Fruit fly (Drosophila melanogaster): ENCODE results near the gene JTBR.

Gene JTBR

dm6 chr3L:1794164-1794942 is 8.3 kb downstream of the JTBR start (continued):
- TF ChIP-seq CG7928 (GFP tag; optimal IDR thresholded peaks at IDR 0.05) (peak; percentile 73), esg (GFP tag; conservative IDR thresholded peaks at IDR 0.05) (no peak), CkIIα-i1 (GFP tag; IDR thresholded peaks at IDR 0.05) (no peak), CrebB (tag; optimal IDR thresholded peaks at IDR 0.05) (peak; percentile 47), HHEX (GFP tag; optimal IDR thresholded peaks at IDR 0.05) (peak; percentile 27), aop (GFP tag; IDR thresholded peaks at IDR 0.05) (peak; percentile 60; the same call in 1 of the 2 replicates), CG2199 (GFP tag; IDR thresholded peaks at IDR 0.05) (peak; percentile 41; the same call in 2 of the 3 replicates), gt (GFP tag; IDR thresholded peaks at IDR 0.05) (no peak), CG6813 (GFP tag; optimal IDR thresholded peaks at IDR 0.05) (peak; percentile 21), CG12769 (tag; optimal IDR thresholded peaks at IDR 0.05) (no peak), nmo (GFP tag; optimal IDR thresholded peaks at IDR 0.05) (peak; percentile 17), CG13296 (GFP tag; optimal IDR thresholded peaks at IDR 0.05) (peak; percentile 63), CG15073 (GFP tag; optimal IDR thresholded peaks at IDR 0.05) (no peak), slp2 (GFP tag; optimal IDR thresholded peaks at IDR 0.05) (no peak), Jarid2 (GFP tag; optimal IDR thresholded peaks at IDR 0.05) (no peak), sna (GFP tag; IDR thresholded peaks at IDR 0.05; ENCODE audit: partially characterized antibody) (no peak), Dbx (GFP tag; IDR thresholded peaks at IDR 0.05) (peak; percentile 61; the same call in 1 of the 3 replicates), CG13123 (GFP tag; optimal IDR thresholded peaks at IDR 0.05) (no peak), Ravus (GFP tag; IDR thresholded peaks at IDR 0.05) (no peak), knrl (GFP tag; IDR thresholded peaks at IDR 0.05; ENCODE audit: partially characterized antibody) (peak; percentile 36; the same call in 1 of the 3 replicates), grn (GFP tag; optimal IDR thresholded peaks at IDR 0.05) (peak; percentile 58), caup (GFP tag; optimal IDR thresholded peaks at IDR 0.05; ENCODE audit: severe bottlenecking) (peak; percentile 81), ab (GFP tag; optimal IDR thresholded peaks at IDR 0.05) (peak; percentile 27), CG8765 (GFP tag; IDR thresholded peaks at IDR 0.05) (no peak), peb (GFP tag; IDR thresholded peaks at IDR 0.05) (no peak), lmd (GFP tag; IDR thresholded peaks at IDR 0.05) (no peak), CG18262 (tag; optimal IDR thresholded peaks at IDR 0.05) (no peak), YL-1 (GFP tag; optimal IDR thresholded peaks at IDR 0.05) (peak; percentile 16), otp (GFP tag; IDR thresholded peaks at IDR 0.05) (peak; percentile 57; the same call in 1 of the 3 replicates), unc-4 (GFP tag; IDR thresholded peaks at IDR 0.05; ENCODE audit: partially characterized antibody) (0 out of 2 replicates have a peak, but pooled peaks have one; percentile 28), CG7372 (GFP tag; IDR thresholded peaks at IDR 0.05) (0 out of 2 replicates have a peak, but pooled peaks have one; percentile 13), jing (GFP tag; optimal IDR thresholded peaks at IDR 0.05) (no peak), grau (tag; optimal IDR thresholded peaks at IDR 0.05) (peak; percentile 3), dmrt99B (tag; optimal IDR thresholded peaks at IDR 0.05) (no peak), CG11696 (GFP tag; IDR thresholded peaks at IDR 0.05) (0 out of 2 replicates have a peak, but pooled peaks have one; percentile 16), sens (GFP tag) (peak; percentile 28), chinmo (GFP tag; IDR thresholded peaks at IDR 0.05; ENCODE audit: partially characterized antibody) (peak; percentile 98), NC2α (GFP tag; optimal IDR thresholded peaks at IDR 0.05) (no peak), ssp (GFP tag; IDR thresholded peaks at IDR 0.05) (no peak), CG3726 (GFP tag; IDR thresholded peaks at IDR 0.05) (no peak), ATbp (GFP tag; optimal IDR thresholded peaks at IDR 0.05) (no peak), CG17359 (tag; optimal IDR thresholded peaks at IDR 0.05) (peak; percentile 37), chm (GFP tag; IDR thresholded peaks at IDR 0.05) (peak; percentile 79), Hr78 (GFP tag; optimal IDR thresholded peaks at IDR 0.05) (peak in 1 of 2 experiments; percentile 71), CG4730 (GFP tag; IDR thresholded peaks at IDR 0.05) (no peak), CG12391 (tag; optimal IDR thresholded peaks at IDR 0.05) (no peak), slou (GFP tag; optimal IDR thresholded peaks at IDR 0.05) (no peak), ci (GFP tag; IDR thresholded peaks at IDR 0.05) (peak; percentile 80)
